Worm (Caenorhabditis elegans) whole organism, L2 larva: Measurements from ENCODE around the gene pod-2.
A peak's percentile ranks its signal among the peaks of the same experiment; 100 is the strongest.
"Not testable (repeated sequence)": the region's sequence is repeated elsewhere in the genome, so short reads cannot be mapped to it uniquely, and the experiment has no call there.

ENCODE experiments used
- C34F6.9 ChIP-seq: fragments of 150-350 bp; optimal IDR thresholded peaks from 2 replicates; lab custom pipeline; 2014; ENCODE audit warnings: missing biosample characterization, missing genetic modification characterization
- F13H6.1 ChIP-seq: sonication (generic microtip); optimal IDR thresholded peaks from 2 replicates; lab custom pipeline; 2016; ENCODE audit warnings: missing genetic modification characterization, missing compliant biosample characterization
- R02D3.7 ChIP-seq: fragments of 150-350 bp; optimal IDR thresholded peaks from 2 replicates; lab custom pipeline; 2014; ENCODE audit warnings: missing biosample characterization, missing genetic modification characterization
- Y55F3AM.14 ChIP-seq: fragments of 200-800 bp; sonication (Bioruptor generic); optimal IDR thresholded peaks from 2 replicates; lab custom pipeline; 2018; ENCODE audit warnings: mild to moderate bottlenecking, missing genetic modification characterization, missing compliant biosample characterization
- ZK546.5 ChIP-seq: sonication (generic microtip); optimal IDR thresholded peaks from 2 replicates; lab custom pipeline; 2017; ENCODE audit warnings: missing biosample characterization, missing genetic modification characterization
- alr-1 ChIP-seq: fragments of 150-350 bp; optimal IDR thresholded peaks from 2 replicates; lab custom pipeline; 2014; ENCODE audit warnings: missing biosample characterization, missing genetic modification characterization
- ama-1 ChIP-seq: fragments of 150-350 bp; optimal IDR thresholded peaks from 2 replicates; lab custom pipeline; 2018; ENCODE audit warnings: inconsistent platforms
- blmp-1 ChIP-seq: sonication (generic microtip); optimal IDR thresholded peaks from 2 replicates; lab custom pipeline; 2017; ENCODE audit warnings: missing genetic modification characterization, mild to moderate bottlenecking, missing compliant biosample characterization, antibody characterized with exemption, moderate library complexity; ENCODE audit not compliant: insufficient read depth
- ceh-82 ChIP-seq: fragments of 150-350 bp; optimal IDR thresholded peaks from 2 replicates; lab custom pipeline; 2014; ENCODE audit warnings: missing biosample characterization, missing genetic modification characterization
- crh-2 ChIP-seq: sonication (generic microtip); optimal IDR thresholded peaks from 2 replicates; lab custom pipeline; 2017; ENCODE audit warnings: missing biosample characterization, missing genetic modification characterization
- dmd-4 ChIP-seq: sonication (generic microtip); optimal IDR thresholded peaks from 2 replicates; lab custom pipeline; 2017; ENCODE audit warnings: missing biosample characterization, missing genetic modification characterization
- egl-27 ChIP-seq: sonication (generic microtip); optimal IDR thresholded peaks from 3 replicates; lab custom pipeline; 2017; ENCODE audit warnings: missing biosample characterization, missing genetic modification reagents, missing genetic modification characterization
- elt-3 ChIP-seq: sonication (generic microtip); optimal IDR thresholded peaks from 2 replicates; lab custom pipeline; 2017; ENCODE audit warnings: missing biosample characterization, missing genetic modification characterization
- fos-1 ChIP-seq: fragments of 150-350 bp; optimal IDR thresholded peaks from 2 replicates; lab custom pipeline; 2014; ENCODE audit warnings: missing biosample characterization, missing genetic modification characterization
- gmeb-1 ChIP-seq: fragments of 150-350 bp; optimal IDR thresholded peaks from 2 replicates; lab custom pipeline; 2014; ENCODE audit warnings: missing biosample characterization, missing genetic modification characterization
- lin-11 ChIP-seq: fragments of 150-350 bp; sonication (generic microtip); optimal IDR thresholded peaks from 2 replicates; lab custom pipeline; 2014; ENCODE audit warnings: missing biosample characterization, missing genetic modification characterization, inconsistent platforms, mixed read lengths
- lin-13 ChIP-seq: fragments of 150-350 bp; optimal IDR thresholded peaks from 2 replicates; lab custom pipeline; 2014; ENCODE audit warnings: missing biosample characterization, missing genetic modification reagents, missing genetic modification characterization
- lsy-2 ChIP-seq, 2 experiments: fragments of 150-350 bp in 1 of 2; sonication (generic microtip) in 1 of 2; optimal IDR thresholded peaks; 2 replicates each; lab custom pipeline; 2014 to 2017; ENCODE audit warnings: missing biosample characterization in 2 of 2, missing genetic modification characterization in 2 of 2
- nhr-10 ChIP-seq: sonication (generic microtip); optimal IDR thresholded peaks from 2 replicates; lab custom pipeline; 2017; ENCODE audit warnings: missing biosample characterization, missing genetic modification characterization
- nhr-11 ChIP-seq: fragments of 150-350 bp; optimal IDR thresholded peaks from 2 replicates; lab custom pipeline; 2014; ENCODE audit warnings: missing biosample characterization, missing genetic modification characterization
- nhr-129 ChIP-seq: fragments of 150-350 bp; optimal IDR thresholded peaks from 2 replicates; lab custom pipeline; 2014; ENCODE audit warnings: missing biosample characterization, missing genetic modification characterization
- nhr-21 ChIP-seq: fragments of 150-350 bp; optimal IDR thresholded peaks from 2 replicates; lab custom pipeline; 2014; ENCODE audit warnings: missing biosample characterization, missing genetic modification characterization
- nhr-23 ChIP-seq: fragments of 150-350 bp; optimal IDR thresholded peaks from 2 replicates; lab custom pipeline; 2014; ENCODE audit warnings: missing biosample characterization, missing genetic modification reagents, missing genetic modification characterization
- nhr-237 ChIP-seq: fragments of 150-350 bp; optimal IDR thresholded peaks from 2 replicates; lab custom pipeline; 2014; ENCODE audit warnings: missing biosample characterization, missing genetic modification characterization
- nhr-25 ChIP-seq: fragments of 150-350 bp; sonication (generic microtip); optimal IDR thresholded peaks from 3 replicates; lab custom pipeline; 2014; ENCODE audit warnings: missing biosample characterization, missing genetic modification characterization
- nhr-6 ChIP-seq: fragments of 150-350 bp; optimal IDR thresholded peaks from 2 replicates; lab custom pipeline; 2014; ENCODE audit warnings: missing biosample characterization, missing genetic modification characterization
- nhr-77 ChIP-seq: fragments of 150-350 bp; optimal IDR thresholded peaks from 2 replicates; lab custom pipeline; 2014; ENCODE audit warnings: missing biosample characterization, missing genetic modification characterization
- sma-3 ChIP-seq: sonication (generic microtip); optimal IDR thresholded peaks from 2 replicates; lab custom pipeline; 2016; ENCODE audit warnings: missing genetic modification reagents, missing genetic modification characterization, missing compliant biosample characterization
- sma-9 ChIP-seq, 2 experiments: fragments of 150-350 bp in 1 of 2; sonication (generic microtip) in 1 of 2; optimal IDR thresholded peaks; 2 replicates each; lab custom pipeline; 2014 to 2016; ENCODE audit warnings: missing genetic modification characterization in 2 of 2, mild to moderate bottlenecking in 1 of 2, missing biosample characterization in 1 of 2, missing compliant biosample characterization in 1 of 2, missing genetic modification reagents in 1 of 2, moderate library complexity in 1 of 2
- snpc-4 ChIP-seq: fragments of 150-350 bp; optimal IDR thresholded peaks from 2 replicates; lab custom pipeline; 2014; ENCODE audit warnings: missing biosample characterization, missing genetic modification characterization
- unc-39 ChIP-seq: fragments of 150-350 bp; optimal IDR thresholded peaks from 2 replicates; lab custom pipeline; 2014; ENCODE audit warnings: missing biosample characterization, missing genetic modification characterization
- unc-55 ChIP-seq: fragments of 150-350 bp; sonication (generic microtip); optimal IDR thresholded peaks from 3 replicates; lab custom pipeline; 2014; ENCODE audit warnings: missing biosample characterization, missing genetic modification reagents, missing genetic modification characterization
- unc-62 ChIP-seq: fragments of 150-350 bp; optimal IDR thresholded peaks from 2 replicates; lab custom pipeline; 2014; ENCODE audit warnings: missing biosample characterization, missing genetic modification reagents, missing genetic modification characterization
- zag-1 ChIP-seq: fragments of 150-350 bp; optimal IDR thresholded peaks from 2 replicates; lab custom pipeline; 2014; ENCODE audit warnings: missing biosample characterization, missing genetic modification characterization
- ztf-1 ChIP-seq: fragments of 200-800 bp; sonication (Bioruptor generic); conservative IDR thresholded peaks from 2 replicates; pipeline ENCODE4 v1.3.6; 2022; ENCODE audit warnings: missing genetic modification characterization, missing compliant biosample characterization
- ztf-11 ChIP-seq: sonication (generic microtip); optimal IDR thresholded peaks from 2 replicates; lab custom pipeline; 2017; ENCODE audit warnings: missing biosample characterization, missing genetic modification characterization
- ztf-4 ChIP-seq: fragments of 150-350 bp; optimal IDR thresholded peaks from 2 replicates; lab custom pipeline; 2014; ENCODE audit warnings: missing biosample characterization, missing genetic modification characterization

The pod-2 gene

DNA sequence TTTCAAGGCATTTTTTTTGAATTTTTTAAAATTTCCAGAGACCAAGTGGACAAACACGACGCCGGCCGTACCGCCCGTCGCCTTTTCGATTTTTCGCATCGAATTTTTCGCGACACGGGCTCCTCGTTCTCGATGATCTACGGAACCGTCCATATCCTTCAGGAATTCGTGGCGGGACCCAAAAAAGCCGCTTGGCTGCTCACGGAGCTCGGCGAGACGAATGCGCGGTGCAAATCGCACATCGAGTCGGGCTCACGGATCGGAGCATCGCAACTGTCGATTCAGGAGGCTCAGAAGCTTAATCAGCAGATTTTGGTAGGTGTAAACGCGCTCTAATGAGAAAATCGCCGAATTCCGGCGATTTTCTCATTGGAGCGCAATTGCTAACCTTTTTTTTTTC, 4.8 kb upstream of the pod-2 start:
- TF ChIP-seq lin-11 (no peak), gmeb-1 (tag; lab: Kevin White, UChicago) (no peak), alr-1 (tag; lab: Kevin White, UChicago) (no peak), zag-1 (no peak), ceh-82 (tag; lab: Kevin White, UChicago) (no peak), C34F6.9 (no peak), nhr-237 (no peak), sma-9 (GFP tag; optimal IDR thresholded peaks at IDR 0.05; lab: Kevin White, UChicago) (no peak), sma-9 (tag; optimal IDR thresholded peaks at IDR 0.05; lab: Kevin White, UChicago) (no peak), lin-13 (no peak), Y55F3AM.14 (GFP tag; lab: Kevin White, UChicago) (no peak)
- TF ChIP-seq, all 48 proteins: peak for 0

ce11 chrII:1132750-1133149, 3.8 kb upstream of the pod-2 start:
- TF ChIP-seq unc-39 (tag; lab: Kevin White, UChicago) (no peak), ztf-11 (tag; lab: Kevin White, UChicago) (no peak), egl-27 (tag; lab: Kevin White, UChicago) (no peak), lin-11 (no peak), dmd-4 (no peak), R02D3.7 (tag; lab: Kevin White, UChicago) (no peak), ZK546.5 (tag; lab: Kevin White, UChicago) (no peak), nhr-25 (tag; lab: Kevin White, UChicago) (no peak), ceh-82 (tag; lab: Kevin White, UChicago) (no peak), ztf-1 (no peak), nhr-77 (tag; lab: Kevin White, UChicago) (no peak), snpc-4 (no peak)

DNA sequence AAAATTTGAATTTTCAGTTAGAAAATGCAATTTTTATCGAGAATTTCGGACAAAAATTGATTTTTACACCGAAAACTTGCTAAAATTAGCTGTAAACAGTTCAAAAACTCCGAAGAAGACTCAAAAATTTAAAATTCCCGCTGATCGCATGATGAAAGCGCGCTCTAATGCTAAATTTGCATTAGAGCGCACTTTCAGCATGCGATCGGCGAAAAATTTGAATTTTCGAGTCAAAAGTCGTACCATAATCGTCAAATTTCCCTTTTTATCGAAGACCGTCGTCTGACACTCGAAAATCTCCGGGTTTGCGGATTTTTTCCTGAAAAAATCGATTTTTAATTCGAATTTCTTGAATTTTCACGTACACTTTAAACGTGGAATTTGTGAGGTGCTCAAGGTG, 3.3 kb upstream of the pod-2 start:
- no peak for TF ChIP-seq nhr-23

DNA sequence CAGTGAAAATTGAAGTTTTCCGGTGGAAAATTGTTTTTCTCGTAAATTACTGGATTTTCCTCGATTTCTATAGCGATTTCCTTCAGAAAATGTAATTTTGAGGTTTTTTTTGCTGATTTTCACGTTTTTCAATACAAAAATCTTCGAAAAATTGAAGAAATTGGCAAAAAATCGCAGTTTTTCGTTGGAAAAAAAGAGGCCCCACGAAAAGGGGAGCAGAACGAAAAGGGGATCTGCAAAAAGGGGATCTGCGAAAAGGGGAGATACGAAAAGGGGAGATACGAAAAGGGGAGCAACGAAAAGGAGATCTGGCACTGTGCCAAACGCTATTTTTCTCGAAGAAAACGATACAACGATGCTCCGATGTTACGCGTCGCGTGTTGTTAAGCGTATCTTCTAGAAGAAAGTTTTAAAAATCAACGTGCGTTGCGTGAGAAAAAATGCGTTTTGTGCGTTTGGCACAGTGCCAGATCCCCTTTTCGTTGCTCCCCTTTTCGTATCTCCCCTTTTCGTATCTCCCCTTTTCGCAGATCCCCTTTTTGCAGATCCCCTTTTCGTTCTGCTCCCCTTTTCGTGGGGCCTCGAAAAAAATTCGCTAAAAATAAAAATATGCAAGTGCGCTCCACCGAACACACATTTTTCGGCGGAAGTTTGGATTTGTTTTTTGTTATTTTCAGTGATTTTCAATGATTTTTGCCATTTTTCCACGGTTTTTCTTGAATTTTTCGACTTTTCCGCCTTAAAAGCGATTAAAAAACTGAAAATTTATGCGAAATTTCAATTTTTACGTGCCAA, 2.1 kb upstream of the pod-2 start:
- TF ChIP-seq nhr-21 (tag; lab: Kevin White, UChicago) (peak; percentile 23), sma-3 (GFP tag; lab: Kevin White, UChicago) (peak; percentile 74), nhr-129 (tag; lab: Kevin White, UChicago) (peak; percentile 0), sma-9 (GFP tag; optimal IDR thresholded peaks at IDR 0.05; lab: Kevin White, UChicago) (peak; percentile 20), C34F6.9 (peak; percentile 20), unc-55 (GFP tag; lab: Kevin White, UChicago) (peak; percentile 53), F13H6.1 (peak; percentile 60), lsy-2 (tag; optimal IDR thresholded peaks at IDR 0.05; lab: Kevin White, UChicago) (peak in 1 of 2 experiments; percentile 21), gmeb-1 (tag; lab: Kevin White, UChicago) (peak; percentile 71), lin-13 (peak; percentile 38)
- TF ChIP-seq sma-9 (tag; optimal IDR thresholded peaks at IDR 0.05; lab: Kevin White, UChicago), result not testable (repeated sequence)

ce11 chrII:1138618-1139017, 2.0 kb downstream of the pod-2 start:
- TF ChIP-seq unc-62 (no peak), unc-39 (tag; lab: Kevin White, UChicago) (no peak), ztf-4 (tag; lab: Kevin White, UChicago) (no peak), sma-9 (GFP tag; optimal IDR thresholded peaks at IDR 0.05; lab: Kevin White, UChicago) (peak; percentile 42), sma-9 (tag; optimal IDR thresholded peaks at IDR 0.05; lab: Kevin White, UChicago) (no peak), ztf-1 (no peak), elt-3 (tag; lab: Kevin White, UChicago) (no peak), nhr-10 (tag; lab: Kevin White, UChicago) (no peak), nhr-77 (tag; lab: Kevin White, UChicago) (no peak), fos-1 (tag; lab: Kevin White, UChicago) (peak; percentile 60), nhr-23 (no peak), nhr-21 (tag; lab: Kevin White, UChicago) (no peak), blmp-1 (tag; lab: Kevin White, UChicago) (no peak), nhr-11 (no peak), gmeb-1 (tag; lab: Kevin White, UChicago) (no peak), lin-13 (no peak), unc-55 (GFP tag; lab: Kevin White, UChicago) (no peak), crh-2 (tag; lab: Kevin White, UChicago) (peak; percentile 4), egl-27 (tag; lab: Kevin White, UChicago) (no peak), alr-1 (tag; lab: Kevin White, UChicago) (no peak), lin-11 (no peak), ama-1 (lab: Kevin White, UChicago) (no peak), sma-3 (GFP tag; lab: Kevin White, UChicago) (no peak), nhr-6 (no peak)
